Worm (Caenorhabditis elegans) whole organism, young adult: ENCODE measurements around the gene clec-153.

ENCODE experiments used
- B0035.1 ChIP-seq: sonication (generic microtip); optimal IDR thresholded peaks from 2 replicates; lab custom pipeline; 2016; ENCODE audit warnings: missing genetic modification characterization, mild to moderate bottlenecking, missing compliant biosample characterization, missing genotype, missing genetic modification reagents
- F39B2.1 ChIP-seq: fragments of 200-800 bp; sonication (Bioruptor generic); IDR thresholded peaks from 2 replicates; pipeline ENCODE4 v1.3.6; 2022; ENCODE audit warnings: missing genetic modification reagents, missing genetic modification characterization, missing compliant biosample characterization
- F55B11.4 ChIP-seq: sonication (generic microtip); optimal IDR thresholded peaks from 2 replicates; lab custom pipeline; 2016; ENCODE audit warnings: missing compliant biosample characterization, missing genetic modification characterization, borderline replicate concordance; ENCODE audit not compliant: insufficient read depth
- F57A8.1 ChIP-seq: fragments of 200-800 bp; sonication (Bioruptor generic); optimal IDR thresholded peaks from 2 replicates; lab custom pipeline; 2018; ENCODE audit warnings: mild to moderate bottlenecking, missing genetic modification characterization, moderate library complexity, missing compliant biosample characterization
- K11D2.4 ChIP-seq: fragments of 200-800 bp; sonication (Bioruptor generic); IDR thresholded peaks from 2 replicates; pipeline ENCODE4 v1.3.6; 2022; ENCODE audit warnings: missing genetic modification reagents, missing genetic modification characterization, missing compliant biosample characterization
- K12H6.12 ChIP-seq: fragments of 200-800 bp; sonication (Bioruptor generic); optimal IDR thresholded peaks from 2 replicates; lab custom pipeline; 2018; ENCODE audit warnings: mild to moderate bottlenecking, missing genetic modification characterization, missing compliant biosample characterization
- T07F8.4 ChIP-seq: sonication (generic microtip); optimal IDR thresholded peaks from 2 replicates; lab custom pipeline; 2016; ENCODE audit warnings: mild to moderate bottlenecking, missing genetic modification characterization, moderate library complexity, missing compliant biosample characterization
- Y79H2A.3 ChIP-seq: fragments of 200-800 bp; sonication (Bioruptor generic); conservative IDR thresholded peaks from 2 replicates; pipeline ENCODE4 v1.3.6; 2022; ENCODE audit warnings: missing genetic modification reagents, missing genetic modification characterization, missing compliant biosample characterization
- ama-1 ChIP-seq, 3 experiments: fragments of 150-350 bp in 1 of 3; sonication (generic microtip) in 2 of 3; optimal IDR thresholded peaks; 2 replicates each; lab custom pipeline; 2014 to 2018; ENCODE audit warnings: missing biosample characterization in 2 of 3, missing genetic modification characterization in 2 of 3, missing genetic modification reagents in 2 of 3
- aptf-2 ChIP-seq: fragments of 200-800 bp; sonication (Bioruptor generic); conservative IDR thresholded peaks from 2 replicates; pipeline ENCODE4 v1.3.6; 2022; ENCODE audit warnings: missing genetic modification reagents, missing genetic modification characterization, missing compliant biosample characterization
- attf-3 ChIP-seq: fragments of 200-800 bp; sonication (Bioruptor generic); conservative IDR thresholded peaks from 2 replicates; pipeline ENCODE4 v1.3.6; 2022; ENCODE audit warnings: missing genetic modification reagents, missing genetic modification characterization, missing compliant biosample characterization
- attf-6 ChIP-seq: fragments of 200-800 bp; sonication (Bioruptor generic); IDR thresholded peaks from 2 replicates; pipeline ENCODE4 v1.3.6; 2022; ENCODE audit warnings: missing genetic modification reagents, missing genetic modification characterization, missing compliant biosample characterization
- bed-1 ChIP-seq: fragments of 200-800 bp; sonication (Bioruptor generic); IDR thresholded peaks from 2 replicates; pipeline ENCODE4 v1.3.6; 2022; ENCODE audit warnings: missing genetic modification reagents, missing genetic modification characterization, missing compliant biosample characterization
- bed-2 ChIP-seq: fragments of 200-800 bp; sonication (Bioruptor generic); IDR thresholded peaks from 2 replicates; pipeline ENCODE4 v1.3.6; 2022; ENCODE audit warnings: missing genetic modification reagents, missing genetic modification characterization, missing compliant biosample characterization
- ceh-27 ChIP-seq: fragments of 200-800 bp; sonication (Bioruptor generic); optimal IDR thresholded peaks from 2 replicates; lab custom pipeline; 2018; ENCODE audit warnings: mild to moderate bottlenecking, missing genetic modification characterization, moderate library complexity, missing compliant biosample characterization
- ceh-40 ChIP-seq: fragments of 200-800 bp; sonication (Bioruptor generic); IDR thresholded peaks from 2 replicates; pipeline ENCODE4 v1.3.6; 2022; ENCODE audit warnings: missing genetic modification characterization, missing compliant biosample characterization
- ceh-79 ChIP-seq: sonication (generic microtip); optimal IDR thresholded peaks from 2 replicates; lab custom pipeline; 2017; ENCODE audit warnings: mild to moderate bottlenecking, missing genetic modification characterization, missing compliant biosample characterization
- chd-7 ChIP-seq: sonication (generic microtip); optimal IDR thresholded peaks from 2 replicates; lab custom pipeline; 2016; ENCODE audit warnings: mild to moderate bottlenecking, missing genetic modification characterization, moderate library complexity, missing compliant biosample characterization
- dox-1 ChIP-seq: fragments of 200-800 bp; sonication (Bioruptor generic); IDR thresholded peaks from 2 replicates; pipeline ENCODE4 v1.3.6; 2022; ENCODE audit warnings: missing genetic modification reagents, missing genetic modification characterization, missing compliant biosample characterization
- dpl-1 ChIP-seq: fragments of 150-350 bp; optimal IDR thresholded peaks from 2 replicates; lab custom pipeline; 2014; ENCODE audit warnings: missing biosample characterization, missing genetic modification reagents, missing genetic modification characterization
- egrh-3 ChIP-seq: fragments of 200-800 bp; sonication (Bioruptor generic); IDR thresholded peaks from 2 replicates; pipeline ENCODE4 v1.3.6; 2022; ENCODE audit warnings: missing genetic modification reagents, missing genetic modification characterization, missing compliant biosample characterization
- fkh-3 ChIP-seq: sonication (generic microtip); optimal IDR thresholded peaks from 2 replicates; lab custom pipeline; 2016; ENCODE audit warnings: mild to moderate bottlenecking, missing genetic modification characterization, missing compliant biosample characterization
- gei-17 ChIP-seq: fragments of 200-800 bp; sonication (Bioruptor generic); optimal IDR thresholded peaks from 2 replicates; lab custom pipeline; 2018; ENCODE audit warnings: mild to moderate bottlenecking, missing genetic modification characterization, missing compliant biosample characterization
- hmg-1.2 ChIP-seq: fragments of 200-800 bp; sonication (Bioruptor generic); IDR thresholded peaks from 2 replicates; pipeline ENCODE4 v1.3.6; 2022; ENCODE audit warnings: missing genetic modification reagents, missing genetic modification characterization, missing compliant biosample characterization
- lin-35 ChIP-seq, 3 experiments: fragments of 150-350 bp in 2 of 3; sonication (generic microtip) in 1 of 3; optimal IDR thresholded peaks; 2 replicates each; lab custom pipeline; 2014 to 2018; ENCODE audit warnings: missing biosample characterization in 3 of 3, missing genetic modification characterization in 3 of 3, missing genetic modification reagents in 3 of 3
- lin-40 ChIP-seq: sonication (generic microtip); optimal IDR thresholded peaks from 2 replicates; lab custom pipeline; 2016; ENCODE audit warnings: missing genetic modification characterization, mild to moderate bottlenecking, missing compliant biosample characterization, missing genotype, missing genetic modification reagents
- lsy-27 ChIP-seq: sonication (generic microtip); optimal IDR thresholded peaks from 2 replicates; lab custom pipeline; 2017; ENCODE audit warnings: missing genetic modification characterization, mild to moderate bottlenecking, missing compliant biosample characterization, antibody characterized with exemption, missing genotype, borderline replicate concordance; ENCODE audit not compliant: insufficient read depth
- madf-10 ChIP-seq: sonication (generic microtip); optimal IDR thresholded peaks from 2 replicates; lab custom pipeline; 2016; ENCODE audit warnings: mild to moderate bottlenecking, missing genetic modification characterization, missing compliant biosample characterization
- madf-6 ChIP-seq: fragments of 200-800 bp; sonication (Bioruptor generic); IDR thresholded peaks from 2 replicates; pipeline ENCODE4 v1.3.6; 2022; ENCODE audit warnings: missing genetic modification reagents, missing genetic modification characterization, missing compliant biosample characterization
- madf-8 ChIP-seq: fragments of 200-800 bp; sonication (Bioruptor generic); conservative IDR thresholded peaks from 2 replicates; pipeline ENCODE4 v1.3.6; 2022; ENCODE audit warnings: missing genetic modification reagents, missing genetic modification characterization, missing compliant biosample characterization
- mcd-1 ChIP-seq: fragments of 200-800 bp; sonication (Bioruptor generic); IDR thresholded peaks from 2 replicates; pipeline ENCODE4 v1.3.6; 2022; ENCODE audit warnings: missing genetic modification reagents, missing genetic modification characterization, missing compliant biosample characterization
- nfya-1 ChIP-seq: sonication (generic microtip); optimal IDR thresholded peaks from 2 replicates; lab custom pipeline; 2017; ENCODE audit warnings: antibody characterized with exemption, missing compliant biosample characterization, missing genetic modification characterization, borderline replicate concordance; ENCODE audit not compliant: insufficient read depth
- nhr-27 ChIP-seq: fragments of 200-800 bp; sonication (Bioruptor generic); optimal IDR thresholded peaks from 2 replicates; lab custom pipeline; 2018; ENCODE audit warnings: mild to moderate bottlenecking, missing genetic modification characterization, moderate library complexity, missing compliant biosample characterization
- nhr-80 ChIP-seq: sonication (generic microtip); optimal IDR thresholded peaks from 2 replicates; lab custom pipeline; 2016; ENCODE audit warnings: missing genetic modification characterization, missing compliant biosample characterization
- nhr-90 ChIP-seq: sonication (generic microtip); optimal IDR thresholded peaks from 2 replicates; lab custom pipeline; 2016; ENCODE audit warnings: missing genotype, mild to moderate bottlenecking, missing genetic modification characterization, missing compliant biosample characterization
- pbrm-1 ChIP-seq: fragments of 200-800 bp; sonication (Bioruptor generic); IDR thresholded peaks from 2 replicates; pipeline ENCODE4 v1.3.6; 2022; ENCODE audit warnings: missing genetic modification reagents, missing genetic modification characterization, missing compliant biosample characterization
- pha-4 ChIP-seq: fragments of 150-350 bp; sonication (generic microtip); optimal IDR thresholded peaks from 2 replicates; lab custom pipeline; 2014; ENCODE audit warnings: missing biosample characterization, missing genetic modification reagents, missing genetic modification characterization
- rpc-1 ChIP-seq, 2 experiments: fragments of 150-350 bp in 1 of 2; sonication (generic microtip) in 1 of 2; optimal IDR thresholded peaks; 2 replicates each; lab custom pipeline; 2014 to 2018; ENCODE audit warnings: missing biosample characterization in 1 of 2, missing genetic modification characterization in 1 of 2, missing genetic modification reagents in 1 of 2, missing genotype in 1 of 2
- tbp1 ChIP-seq: fragments of 200-800 bp; sonication (Bioruptor generic); optimal IDR thresholded peaks from 2 replicates; lab custom pipeline; 2018; ENCODE audit warnings: mild to moderate bottlenecking, missing genetic modification characterization, missing compliant biosample characterization
- zfh-2 ChIP-seq: fragments of 200-800 bp; sonication (Bioruptor generic); conservative IDR thresholded peaks from 2 replicates; pipeline ENCODE4 v1.3.6; 2022; ENCODE audit warnings: missing genetic modification reagents, missing genetic modification characterization, missing compliant biosample characterization

Gene clec-153

ce11 chrIII:4616071-4616571, 18.9 kb upstream of the clec-153 start, which contains the start of gene lips-3:
Gene lips-3, plus strand, starts transcription at chrIII:4616528.
- TF ChIP-seq K12H6.12 (tag; lab: Kevin White, UChicago) = no peak
- TF ChIP-seq nhr-27 (tag; lab: Kevin White, UChicago) = no peak
- no peak for TF ChIP-seq madf-10 (tag; lab: Kevin White, UChicago)
- TF ChIP-seq bed-2 (GFP tag; lab: Robert Waterston, UW) = no peak
- no peak for TF ChIP-seq attf-6 (GFP tag; lab: Robert Waterston, UW)
- no peak for TF ChIP-seq nfya-1 (tag; lab: Kevin White, UChicago)
- no peak for TF ChIP-seq attf-3 (GFP tag; lab: Robert Waterston, UW)
- TF ChIP-seq madf-6 (GFP tag; lab: Robert Waterston, UW) = no peak
- TF ChIP-seq lin-40 = no peak
- no peak for TF ChIP-seq dox-1

ce11 chrIII:4622375-4623130, 12.5 kb upstream of the clec-153 start, which contains the start of gene lron-5:
Gene lron-5, plus strand, starts transcription at chrIII:4623029.
- TF ChIP-seq T07F8.4 (tag; lab: Kevin White, UChicago) (no peak), nhr-27 (tag; lab: Kevin White, UChicago) (no peak), attf-6 (GFP tag; lab: Robert Waterston, UW) (no peak), nhr-90 (no peak), tbp1 (GFP tag; lab: Kevin White, UChicago) (no peak), fkh-3 (tag; lab: Kevin White, UChicago) (no peak), ceh-27 (no peak), ceh-40 (GFP tag; lab: Robert Waterston, UW) (no peak), mcd-1 (GFP tag; lab: Robert Waterston, UW) (no peak), dpl-1 (GFP tag; lab: Kevin White, UChicago) (no peak), lin-40 (no peak), lsy-27 (tag; lab: Kevin White, UChicago) (no peak), pha-4 (tag; lab: Kevin White, UChicago) (no peak), ceh-79 (tag; lab: Kevin White, UChicago) (no peak), nhr-80 (tag; lab: Kevin White, UChicago) (no peak)
- TF ChIP-seq, all 124 proteins: peak for 0

ce11 chrIII:4626148-4626922, 8.7 kb upstream of the clec-153 start:
- TF ChIP-seq lsy-27 (tag; lab: Kevin White, UChicago) = no peak
- 0 out of 2 replicates have a peak, but pooled peaks have one; percentile 3 for TF ChIP-seq hmg-1.2 (GFP tag; lab: Robert Waterston, UW)
- no peak for TF ChIP-seq K11D2.4 (GFP tag; lab: Robert Waterston, UW)
- TF ChIP-seq ama-1 (optimal IDR thresholded peaks at IDR 0.05; lab: Kevin White, UChicago) = no peak
- TF ChIP-seq ama-1 (GFP tag; optimal IDR thresholded peaks at IDR 0.05; lab: Kevin White, UChicago) = no peak
- TF ChIP-seq egrh-3 (GFP tag; lab: Robert Waterston, UW) = peak; percentile 82
- TF ChIP-seq chd-7 (tag; lab: Kevin White, UChicago) = peak; percentile 38
- TF ChIP-seq pha-4 (tag; lab: Kevin White, UChicago) = no peak
- no peak for TF ChIP-seq bed-1 (GFP tag; lab: Robert Waterston, UW)
- TF ChIP-seq nhr-90 = no peak
- TF ChIP-seq tbp1 (GFP tag; lab: Kevin White, UChicago) = no peak
- TF ChIP-seq F55B11.4 = no peak
- TF ChIP-seq rpc-1 (optimal IDR thresholded peaks at IDR 0.05; lab: Kevin White, UChicago) = no peak
- no peak for TF ChIP-seq rpc-1 (tag; optimal IDR thresholded peaks at IDR 0.05; lab: Kevin White, UChicago)
- no peak for TF ChIP-seq gei-17 (GFP tag; lab: Kevin White, UChicago)
- no peak for TF ChIP-seq pbrm-1 (GFP tag; lab: Robert Waterston, UW)
- TF ChIP-seq aptf-2 (GFP tag; lab: Robert Waterston, UW) = no peak
- TF ChIP-seq madf-6 (GFP tag; lab: Robert Waterston, UW) = no peak
- no peak; the same call in 1 of the 2 replicates for TF ChIP-seq zfh-2 (GFP tag; lab: Robert Waterston, UW)
- no peak for TF ChIP-seq bed-2 (GFP tag; lab: Robert Waterston, UW)
- TF ChIP-seq lin-35 (GFP tag; optimal IDR thresholded peaks at IDR 0.05; lab: Kevin White, UChicago) = no peak
- TF ChIP-seq F57A8.1 (GFP tag; lab: Kevin White, UChicago) = peak; percentile 25
- TF ChIP-seq madf-8 (GFP tag; lab: Robert Waterston, UW) = no peak
- no peak for TF ChIP-seq Y79H2A.3 (GFP tag; lab: Robert Waterston, UW)
- no peak for TF ChIP-seq F39B2.1
- TF ChIP-seq B0035.1 = no peak
